Fruit fly (Drosophila melanogaster) whole organism, wandering third instar larva: ENCODE data around the gene CG14835.

ENCODE experiments used
- Dfd ChIP-seq: fragments of >200 bp; optimal IDR thresholded peaks from 2 replicates; lab custom pipeline; 2017; ENCODE audit warnings: missing biosample characterization, missing genetic modification characterization
- GATAd ChIP-seq: sonication (Bioruptor generic); optimal IDR thresholded peaks from 2 replicates; lab custom pipeline; 2016; ENCODE audit warnings: missing biosample characterization, missing genetic modification characterization
- br ChIP-seq: fragments of 200-800 bp; sonication (Bioruptor generic); optimal IDR thresholded peaks from 2 replicates; lab custom pipeline; 2016; ENCODE audit warnings: missing biosample characterization, missing genetic modification characterization
- dsf ChIP-seq: sonication (Bioruptor generic); optimal IDR thresholded peaks from 2 replicates; lab custom pipeline; 2016; ENCODE audit warnings: missing biosample characterization, missing genetic modification characterization, borderline replicate concordance
- ey ChIP-seq: fragments of 200-800 bp; sonication (Bioruptor generic); optimal IDR thresholded peaks from 2 replicates; lab custom pipeline; 2016; ENCODE audit warnings: missing biosample characterization, missing genetic modification characterization
- fru ChIP-seq: fragments of 200-800 bp; sonication (Bioruptor generic); optimal IDR thresholded peaks from 3 replicates; lab custom pipeline; 2016; ENCODE audit warnings: missing biosample characterization, mild to moderate bottlenecking, missing genetic modification characterization
- lola ChIP-seq: fragments of >200 bp; optimal IDR thresholded peaks from 2 replicates; lab custom pipeline; 2017; ENCODE audit warnings: missing biosample characterization, missing genetic modification characterization
- psq ChIP-seq: fragments of 200-800 bp; sonication (Bioruptor generic); optimal IDR thresholded peaks from 3 replicates; lab custom pipeline; 2017; ENCODE audit warnings: missing biosample characterization, mild to moderate bottlenecking, missing genetic modification characterization, moderate library complexity
- sv ChIP-seq: fragments of 200-800 bp; sonication (Bioruptor generic); optimal IDR thresholded peaks from 3 replicates; lab custom pipeline; 2016; ENCODE audit warnings: missing biosample characterization, missing genetic modification characterization
- tai ChIP-seq: sonication (Bioruptor generic); optimal IDR thresholded peaks from 2 replicates; lab custom pipeline; 2016; ENCODE audit warnings: missing biosample characterization, missing genetic modification characterization

- TF ChIP-seq br (GFP tag; lab: Kevin White, UChicago) (no peak), dsf (GFP tag; lab: Kevin White, UChicago) (no peak), lola (GFP tag; lab: Kevin White, UChicago) (no peak), psq (no peak), GATAd (GFP tag; lab: Kevin White, UChicago) (no peak), ey (GFP tag; lab: Kevin White, UChicago) (no peak), tai (GFP tag; lab: Kevin White, UChicago) (no peak), Dfd (GFP tag; lab: Kevin White, UChicago) (no peak), fru (GFP tag; lab: Kevin White, UChicago) (no peak), sv (GFP tag; lab: Kevin White, UChicago) (no peak)
Measured at dm6 chr3L:7471259-7471658, 34.0 kb upstream of the CG14835 start, which contains the start of gene CG8541.
